Fruit fly (Drosophila melanogaster): ENCODE measurements around the gene exex.

The exex gene

DNA sequence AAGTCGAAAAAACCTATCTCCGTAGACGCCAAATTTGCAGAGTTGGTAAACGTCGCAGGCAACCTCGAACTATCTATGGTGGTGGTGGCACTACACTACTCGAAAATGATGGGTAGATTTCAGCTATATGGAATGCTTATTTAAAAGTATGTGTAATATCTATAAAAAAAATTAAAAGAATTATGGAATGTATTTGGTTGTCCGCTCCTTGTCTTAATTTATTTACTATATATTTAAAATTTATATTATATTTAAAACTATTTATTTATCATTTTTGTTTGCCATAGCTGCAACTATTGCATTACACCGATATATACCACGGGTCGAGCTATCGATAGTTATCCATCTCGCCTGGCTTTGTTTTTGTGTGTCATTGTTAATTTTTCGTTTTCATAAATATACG, 28.1 kb downstream of the exex start, which contains the start of the genes HP4 and CG8209 (continued):
- TF ChIP-seq sug (tag; optimal IDR thresholded peaks at IDR 0.05) (peak; percentile 78), Fer1 (GFP tag; optimal IDR thresholded peaks at IDR 0.05) (peak; percentile 87), CG6272 (GFP tag; IDR thresholded peaks at IDR 0.05) (peak; percentile 91), aop (GFP tag; IDR thresholded peaks at IDR 0.05) (peak; percentile 37; the same call in 1 of the 2 replicates), CG9727 (GFP tag; optimal IDR thresholded peaks at IDR 0.05) (peak; percentile 83), Deaf1 (tag; optimal IDR thresholded peaks at IDR 0.05) (peak; percentile 59), tna (GFP tag; IDR thresholded peaks at IDR 0.05; ENCODE audit: partially characterized antibody) (peak; percentile 81), BEAF-32 (GFP tag; optimal IDR thresholded peaks at IDR 0.05) (peak; percentile 85), Drgx (GFP tag; IDR thresholded peaks at IDR 0.05) (peak; percentile 74), trem (tag; optimal IDR thresholded peaks at IDR 0.05) (peak; percentile 85), pb (GFP tag; optimal IDR thresholded peaks at IDR 0.05) (peak; percentile 18), CG15514 (GFP tag; optimal IDR thresholded peaks at IDR 0.05) (peak; percentile 78), nom (GFP tag; optimal IDR thresholded peaks at IDR 0.05) (peak; percentile 65), schlank (tag; optimal IDR thresholded peaks at IDR 0.05) (peak; percentile 14), Atf6 (GFP tag; IDR thresholded peaks at IDR 0.05) (peak; percentile 75), Hr51 (GFP tag; optimal IDR thresholded peaks at IDR 0.05) (peak in 1 of 2 experiments; percentile 84), CG10565 (GFP tag; optimal IDR thresholded peaks at IDR 0.05) (peak; percentile 32), CG17829 (tag; optimal IDR thresholded peaks at IDR 0.05) (peak; percentile 90), CG7556 (GFP tag; optimal IDR thresholded peaks at IDR 0.05) (peak; percentile 83), Fer3 (tag; optimal IDR thresholded peaks at IDR 0.05) (peak; percentile 76), pan (optimal IDR thresholded peaks at IDR 0.05) (no peak), pan (GFP tag; optimal IDR thresholded peaks at IDR 0.05 in 1 of 2, IDR thresholded peaks at IDR 0.05 in 1 of 2) (peak in 1 of 2 experiments; percentile 91), CG8281 (tag; optimal IDR thresholded peaks at IDR 0.05) (peak; percentile 55), CG10267 (tag; optimal IDR thresholded peaks at IDR 0.05) (peak; percentile 96), gro (GFP tag; optimal IDR thresholded peaks at IDR 0.05) (peak; percentile 37), cad (GFP tag; optimal IDR thresholded peaks at IDR 0.05) (no peak), Hmx (GFP tag; optimal IDR thresholded peaks at IDR 0.05) (peak; percentile 19), NK7.1 (GFP tag; optimal IDR thresholded peaks at IDR 0.05) (peak; percentile 42), CG17361 (GFP tag; IDR thresholded peaks at IDR 0.05) (peak; percentile 89), CG10274 (GFP tag; optimal IDR thresholded peaks at IDR 0.05) (peak; percentile 50), CG30403 (GFP tag; optimal IDR thresholded peaks at IDR 0.05) (peak; percentile 81), bsh (GFP tag; optimal IDR thresholded peaks at IDR 0.05) (peak; percentile 13 to 85), Vsx1 (GFP tag; optimal IDR thresholded peaks at IDR 0.05) (peak; percentile 64), CG4617 (GFP tag; optimal IDR thresholded peaks at IDR 0.05; ENCODE audit: borderline replicate concordance) (peak; percentile 45), CG4854 (GFP tag; optimal IDR thresholded peaks at IDR 0.05) (peak; percentile 56), kni (GFP tag; optimal IDR thresholded peaks at IDR 0.05) (no peak), Hsf (GFP tag; optimal IDR thresholded peaks at IDR 0.05) (peak; percentile 71), CG9609 (GFP tag; optimal IDR thresholded peaks at IDR 0.05) (peak; percentile 41), pfk (GFP tag; optimal IDR thresholded peaks at IDR 0.05) (peak; percentile 18), pnt (GFP tag; optimal IDR thresholded peaks at IDR 0.05) (peak; percentile 38), dpn (GFP tag; optimal IDR thresholded peaks at IDR 0.05) (peak; percentile 61 to 86), Oli (tag; optimal IDR thresholded peaks at IDR 0.05) (peak; percentile 72), CG2202 (tag; optimal IDR thresholded peaks at IDR 0.05) (peak; percentile 36), otp (GFP tag; IDR thresholded peaks at IDR 0.05) (0 out of 3 replicates have a peak, but pooled peaks have one; percentile 46), ac (GFP tag; optimal IDR thresholded peaks at IDR 0.05) (no peak), CG13624 (GFP tag; optimal IDR thresholded peaks at IDR 0.05) (peak; percentile 50), tx (GFP tag; optimal IDR thresholded peaks at IDR 0.05) (peak; percentile 1), CG8944 (GFP tag; optimal IDR thresholded peaks at IDR 0.05) (peak; percentile 14), eyg (GFP tag; optimal IDR thresholded peaks at IDR 0.05) (peak; percentile 31), Mad (GFP tag; optimal IDR thresholded peaks at IDR 0.05) (peak; percentile 69)

Data from whole organism, embryonic.